Worm (Caenorhabditis elegans) whole organism, L2 larva: ENCODE results near the gene T24H10.5.

Source experiments
- C34F6.9 ChIP-seq: fragments of 150-350 bp; optimal IDR thresholded peaks from 2 replicates; lab custom pipeline; 2014; ENCODE audit warnings: missing biosample characterization, missing genetic modification characterization
- F13H6.1 ChIP-seq: sonication (generic microtip); optimal IDR thresholded peaks from 2 replicates; lab custom pipeline; 2016; ENCODE audit warnings: missing genetic modification characterization, missing compliant biosample characterization
- R02D3.7 ChIP-seq: fragments of 150-350 bp; optimal IDR thresholded peaks from 2 replicates; lab custom pipeline; 2014; ENCODE audit warnings: missing biosample characterization, missing genetic modification characterization
- Y55F3AM.14 ChIP-seq: fragments of 200-800 bp; sonication (Bioruptor generic); optimal IDR thresholded peaks from 2 replicates; lab custom pipeline; 2018; ENCODE audit warnings: mild to moderate bottlenecking, missing genetic modification characterization, missing compliant biosample characterization
- ZK546.5 ChIP-seq: sonication (generic microtip); optimal IDR thresholded peaks from 2 replicates; lab custom pipeline; 2017; ENCODE audit warnings: missing biosample characterization, missing genetic modification characterization
- alr-1 ChIP-seq: fragments of 150-350 bp; optimal IDR thresholded peaks from 2 replicates; lab custom pipeline; 2014; ENCODE audit warnings: missing biosample characterization, missing genetic modification characterization
- aly-2 ChIP-seq: fragments of 150-350 bp; optimal IDR thresholded peaks from 2 replicates; lab custom pipeline; 2014; ENCODE audit warnings: missing biosample characterization, missing genetic modification characterization
- ama-1 ChIP-seq: fragments of 150-350 bp; optimal IDR thresholded peaks from 2 replicates; lab custom pipeline; 2018; ENCODE audit warnings: inconsistent platforms
- blmp-1 ChIP-seq: sonication (generic microtip); optimal IDR thresholded peaks from 2 replicates; lab custom pipeline; 2017; ENCODE audit warnings: missing genetic modification characterization, mild to moderate bottlenecking, missing compliant biosample characterization, antibody characterized with exemption, moderate library complexity; ENCODE audit not compliant: insufficient read depth
- ceh-16 ChIP-seq: fragments of 150-350 bp; optimal IDR thresholded peaks from 2 replicates; lab custom pipeline; 2014; ENCODE audit warnings: missing biosample characterization, missing genetic modification characterization
- ceh-82 ChIP-seq: fragments of 150-350 bp; optimal IDR thresholded peaks from 2 replicates; lab custom pipeline; 2014; ENCODE audit warnings: missing biosample characterization, missing genetic modification characterization
- crh-2 ChIP-seq: sonication (generic microtip); optimal IDR thresholded peaks from 2 replicates; lab custom pipeline; 2017; ENCODE audit warnings: missing biosample characterization, missing genetic modification characterization
- dmd-4 ChIP-seq: sonication (generic microtip); optimal IDR thresholded peaks from 2 replicates; lab custom pipeline; 2017; ENCODE audit warnings: missing biosample characterization, missing genetic modification characterization
- egl-27 ChIP-seq: sonication (generic microtip); optimal IDR thresholded peaks from 3 replicates; lab custom pipeline; 2017; ENCODE audit warnings: missing biosample characterization, missing genetic modification reagents, missing genetic modification characterization
- elt-1 ChIP-seq: fragments of 150-350 bp; optimal IDR thresholded peaks from 2 replicates; lab custom pipeline; 2014; ENCODE audit warnings: missing biosample characterization, missing genetic modification characterization
- elt-3 ChIP-seq: sonication (generic microtip); optimal IDR thresholded peaks from 2 replicates; lab custom pipeline; 2017; ENCODE audit warnings: missing biosample characterization, missing genetic modification characterization
- fos-1 ChIP-seq: fragments of 150-350 bp; optimal IDR thresholded peaks from 2 replicates; lab custom pipeline; 2014; ENCODE audit warnings: missing biosample characterization, missing genetic modification characterization
- gmeb-1 ChIP-seq: fragments of 150-350 bp; optimal IDR thresholded peaks from 2 replicates; lab custom pipeline; 2014; ENCODE audit warnings: missing biosample characterization, missing genetic modification characterization
- lin-11 ChIP-seq: fragments of 150-350 bp; sonication (generic microtip); optimal IDR thresholded peaks from 2 replicates; lab custom pipeline; 2014; ENCODE audit warnings: missing biosample characterization, missing genetic modification characterization, inconsistent platforms, mixed read lengths
- lin-13 ChIP-seq: fragments of 150-350 bp; optimal IDR thresholded peaks from 2 replicates; lab custom pipeline; 2014; ENCODE audit warnings: missing biosample characterization, missing genetic modification reagents, missing genetic modification characterization
- lin-39 ChIP-seq: fragments of 150-350 bp; optimal IDR thresholded peaks from 2 replicates; lab custom pipeline; 2014; ENCODE audit warnings: missing biosample characterization, missing genetic modification reagents, missing genetic modification characterization
- lsy-2 ChIP-seq, 2 experiments: fragments of 150-350 bp in 1 of 2; sonication (generic microtip) in 1 of 2; optimal IDR thresholded peaks; 2 replicates each; lab custom pipeline; 2014 to 2017; ENCODE audit warnings: missing biosample characterization in 2 of 2, missing genetic modification characterization in 2 of 2
- mab-5 ChIP-seq: fragments of 150-350 bp; optimal IDR thresholded peaks from 2 replicates; lab custom pipeline; 2014; ENCODE audit warnings: missing biosample characterization, missing genetic modification characterization
- mbf-1 ChIP-seq: sonication (generic microtip); optimal IDR thresholded peaks from 2 replicates; lab custom pipeline; 2017; ENCODE audit warnings: missing biosample characterization, missing genetic modification characterization
- mdl-1 ChIP-seq, 2 experiments: fragments of 150-350 bp in 1 of 2; sonication (generic microtip) in 1 of 2; optimal IDR thresholded peaks; 2 replicates each; lab custom pipeline; 2017; ENCODE audit warnings: missing biosample characterization in 2 of 2, missing genetic modification characterization in 2 of 2
- nhr-10 ChIP-seq: sonication (generic microtip); optimal IDR thresholded peaks from 2 replicates; lab custom pipeline; 2017; ENCODE audit warnings: missing biosample characterization, missing genetic modification characterization
- nhr-11 ChIP-seq: fragments of 150-350 bp; optimal IDR thresholded peaks from 2 replicates; lab custom pipeline; 2014; ENCODE audit warnings: missing biosample characterization, missing genetic modification characterization
- nhr-12 ChIP-seq: fragments of 150-350 bp; optimal IDR thresholded peaks from 2 replicates; lab custom pipeline; 2014; ENCODE audit warnings: missing biosample characterization, missing genetic modification characterization
- nhr-129 ChIP-seq: fragments of 150-350 bp; optimal IDR thresholded peaks from 2 replicates; lab custom pipeline; 2014; ENCODE audit warnings: missing biosample characterization, missing genetic modification characterization
- nhr-21 ChIP-seq: fragments of 150-350 bp; optimal IDR thresholded peaks from 2 replicates; lab custom pipeline; 2014; ENCODE audit warnings: missing biosample characterization, missing genetic modification characterization
- nhr-23 ChIP-seq: fragments of 150-350 bp; optimal IDR thresholded peaks from 2 replicates; lab custom pipeline; 2014; ENCODE audit warnings: missing biosample characterization, missing genetic modification reagents, missing genetic modification characterization
- nhr-237 ChIP-seq: fragments of 150-350 bp; optimal IDR thresholded peaks from 2 replicates; lab custom pipeline; 2014; ENCODE audit warnings: missing biosample characterization, missing genetic modification characterization
- nhr-25 ChIP-seq: fragments of 150-350 bp; sonication (generic microtip); optimal IDR thresholded peaks from 3 replicates; lab custom pipeline; 2014; ENCODE audit warnings: missing biosample characterization, missing genetic modification characterization
- nhr-6 ChIP-seq: fragments of 150-350 bp; optimal IDR thresholded peaks from 2 replicates; lab custom pipeline; 2014; ENCODE audit warnings: missing biosample characterization, missing genetic modification characterization
- nhr-77 ChIP-seq: fragments of 150-350 bp; optimal IDR thresholded peaks from 2 replicates; lab custom pipeline; 2014; ENCODE audit warnings: missing biosample characterization, missing genetic modification characterization
- peb-1 ChIP-seq: fragments of 150-350 bp; optimal IDR thresholded peaks from 2 replicates; lab custom pipeline; 2014; ENCODE audit warnings: missing biosample characterization, missing genetic modification characterization
- sem-4 ChIP-seq: fragments of 150-350 bp; optimal IDR thresholded peaks from 2 replicates; lab custom pipeline; 2014; ENCODE audit warnings: missing biosample characterization, missing genetic modification reagents, missing genetic modification characterization
- skn-1 ChIP-seq: sonication (generic microtip); optimal IDR thresholded peaks from 2 replicates; lab custom pipeline; 2017; ENCODE audit warnings: missing biosample characterization, missing genetic modification characterization
- sma-3 ChIP-seq: sonication (generic microtip); optimal IDR thresholded peaks from 2 replicates; lab custom pipeline; 2016; ENCODE audit warnings: missing genetic modification reagents, missing genetic modification characterization, missing compliant biosample characterization
- sma-9 ChIP-seq, 2 experiments: fragments of 150-350 bp in 1 of 2; sonication (generic microtip) in 1 of 2; optimal IDR thresholded peaks; 2 replicates each; lab custom pipeline; 2014 to 2016; ENCODE audit warnings: missing genetic modification characterization in 2 of 2, mild to moderate bottlenecking in 1 of 2, missing biosample characterization in 1 of 2, missing compliant biosample characterization in 1 of 2, missing genetic modification reagents in 1 of 2, moderate library complexity in 1 of 2
- snpc-4 ChIP-seq: fragments of 150-350 bp; optimal IDR thresholded peaks from 2 replicates; lab custom pipeline; 2014; ENCODE audit warnings: missing biosample characterization, missing genetic modification characterization
- unc-39 ChIP-seq: fragments of 150-350 bp; optimal IDR thresholded peaks from 2 replicates; lab custom pipeline; 2014; ENCODE audit warnings: missing biosample characterization, missing genetic modification characterization
- unc-55 ChIP-seq: fragments of 150-350 bp; sonication (generic microtip); optimal IDR thresholded peaks from 3 replicates; lab custom pipeline; 2014; ENCODE audit warnings: missing biosample characterization, missing genetic modification reagents, missing genetic modification characterization
- unc-62 ChIP-seq: fragments of 150-350 bp; optimal IDR thresholded peaks from 2 replicates; lab custom pipeline; 2014; ENCODE audit warnings: missing biosample characterization, missing genetic modification reagents, missing genetic modification characterization
- zag-1 ChIP-seq: fragments of 150-350 bp; optimal IDR thresholded peaks from 2 replicates; lab custom pipeline; 2014; ENCODE audit warnings: missing biosample characterization, missing genetic modification characterization
- ztf-1 ChIP-seq: fragments of 200-800 bp; sonication (Bioruptor generic); conservative IDR thresholded peaks from 2 replicates; pipeline ENCODE4 v1.3.6; 2022; ENCODE audit warnings: missing genetic modification characterization, missing compliant biosample characterization
- ztf-11 ChIP-seq: sonication (generic microtip); optimal IDR thresholded peaks from 2 replicates; lab custom pipeline; 2017; ENCODE audit warnings: missing biosample characterization, missing genetic modification characterization
- ztf-4 ChIP-seq: fragments of 150-350 bp; optimal IDR thresholded peaks from 2 replicates; lab custom pipeline; 2014; ENCODE audit warnings: missing biosample characterization, missing genetic modification characterization

Gene T24H10.5

ce11 chrII:9112851-9113250, 12.0 kb downstream of the T24H10.5 start, which contains the start of gene jun-1:
Gene jun-1, plus strand, starts transcription at chrII:9113157.
- TF ChIP-seq nhr-23 (tag; lab: Kevin White, UChicago) (no peak), sma-3 (GFP tag; lab: Kevin White, UChicago) (peak; percentile 94), nhr-129 (tag; lab: Kevin White, UChicago) (peak; percentile 93), ZK546.5 (tag; lab: Kevin White, UChicago) (no peak), nhr-6 (tag; lab: Kevin White, UChicago) (peak; percentile 80), mdl-1 (tag; optimal IDR thresholded peaks at IDR 0.05; lab: Kevin White, UChicago) (peak; percentile 22 to 70), mbf-1 (tag; lab: Kevin White, UChicago) (no peak), ceh-16 (peak; percentile 51), peb-1 (tag; lab: Kevin White, UChicago) (no peak), ztf-11 (no peak), unc-39 (tag; lab: Kevin White, UChicago) (no peak), C34F6.9 (tag; lab: Kevin White, UChicago) (peak; percentile 98), zag-1 (tag; lab: Kevin White, UChicago) (peak; percentile 13), crh-2 (tag; lab: Kevin White, UChicago) (peak; percentile 88), nhr-237 (tag; lab: Kevin White, UChicago) (peak; percentile 51), nhr-21 (tag; lab: Kevin White, UChicago) (peak; percentile 93), unc-62 (peak; percentile 11), ztf-1 (GFP tag; lab: Robert Waterston, UW) (no peak), unc-55 (GFP tag; lab: Kevin White, UChicago) (peak; percentile 91), nhr-12 (tag; lab: Kevin White, UChicago) (no peak), lin-13 (GFP tag; lab: Kevin White, UChicago) (peak; percentile 73), nhr-10 (no peak), sma-9 (GFP tag; optimal IDR thresholded peaks at IDR 0.05; lab: Kevin White, UChicago) (peak; percentile 84), sma-9 (tag; optimal IDR thresholded peaks at IDR 0.05; lab: Kevin White, UChicago) (no peak), sem-4 (tag; lab: Kevin White, UChicago) (peak; percentile 88), ama-1 (lab: Kevin White, UChicago) (no peak), lsy-2 (tag; optimal IDR thresholded peaks at IDR 0.05; lab: Kevin White, UChicago) (peak; percentile 68 to 91), elt-1 (tag; lab: Kevin White, UChicago) (no peak), mab-5 (tag; lab: Kevin White, UChicago) (peak; percentile 12), egl-27 (tag; lab: Kevin White, UChicago) (peak; percentile 90), fos-1 (tag; lab: Kevin White, UChicago) (peak; percentile 100), ztf-4 (tag; lab: Kevin White, UChicago) (peak; percentile 94), nhr-77 (tag; lab: Kevin White, UChicago) (peak; percentile 6), snpc-4 (tag; lab: Kevin White, UChicago) (peak; percentile 43), gmeb-1 (peak; percentile 73), R02D3.7 (tag; lab: Kevin White, UChicago) (no peak), skn-1 (tag; lab: Kevin White, UChicago) (no peak), nhr-25 (tag; lab: Kevin White, UChicago) (peak; percentile 94), alr-1 (tag; lab: Kevin White, UChicago) (no peak), nhr-11 (no peak), Y55F3AM.14 (peak; percentile 36), aly-2 (tag; lab: Kevin White, UChicago) (no peak), lin-11 (no peak), elt-3 (tag; lab: Kevin White, UChicago) (no peak), F13H6.1 (tag; lab: Kevin White, UChicago) (peak; percentile 91), blmp-1 (tag; lab: Kevin White, UChicago) (peak; percentile 67), dmd-4 (tag; lab: Kevin White, UChicago) (no peak), ceh-82 (tag; lab: Kevin White, UChicago) (peak; percentile 18), lin-39 (no peak)
- TF ChIP-seq, all 48 proteins: peak for 28
